Fruit fly (Drosophila melanogaster): ENCODE data around the gene CG8661.

Gene CG8661

dm6 chrX:17302202-17303061, 18.1 kb upstream of the CG8661 start (continued):
- TF ChIP-seq MESR4 (GFP tag; optimal IDR thresholded peaks at IDR 0.05) (peak; percentile 91), ase (GFP tag; IDR thresholded peaks at IDR 0.05) (no peak), caup (GFP tag; optimal IDR thresholded peaks at IDR 0.05; ENCODE audit: severe bottlenecking) (no peak), ci (GFP tag; IDR thresholded peaks at IDR 0.05) (no peak), sd (tag; optimal IDR thresholded peaks at IDR 0.05) (peak; percentile 13), tin (GFP tag; optimal IDR thresholded peaks at IDR 0.05) (no peak), scrt (GFP tag; optimal IDR thresholded peaks at IDR 0.05) (no peak), CG3726 (GFP tag; IDR thresholded peaks at IDR 0.05) (no peak), CG17912 (GFP tag; optimal IDR thresholded peaks at IDR 0.05) (no peak), stc (GFP tag; IDR thresholded peaks at IDR 0.05) (no peak), CG2889 (GFP tag; IDR thresholded peaks at IDR 0.05) (no peak), CG18011 (GFP tag; optimal IDR thresholded peaks at IDR 0.05) (no peak), CG32532 (GFP tag; IDR thresholded peaks at IDR 0.05) (no peak), esg (GFP tag; conservative IDR thresholded peaks at IDR 0.05) (no peak), br (optimal IDR thresholded peaks at IDR 0.05) (no peak), zfh2 (GFP tag; optimal IDR thresholded peaks at IDR 0.05) (no peak), sim (GFP tag; IDR thresholded peaks at IDR 0.05) (no peak), CG9727 (GFP tag; optimal IDR thresholded peaks at IDR 0.05) (no peak), CG18476 (GFP tag; optimal IDR thresholded peaks at IDR 0.05) (no peak), chif (GFP tag; optimal IDR thresholded peaks at IDR 0.05) (no peak), Oaz (GFP tag; IDR thresholded peaks at IDR 0.05) (no peak), CrebB (tag; optimal IDR thresholded peaks at IDR 0.05) (no peak), dm (GFP tag; optimal IDR thresholded peaks at IDR 0.05) (peak; percentile 18), fd3F (GFP tag; optimal IDR thresholded peaks at IDR 0.05) (no peak), dysf (GFP tag; IDR thresholded peaks at IDR 0.05) (no peak), insv (GFP tag; optimal IDR thresholded peaks at IDR 0.05) (no peak), sqz (GFP tag; optimal IDR thresholded peaks at IDR 0.05) (no peak), CG3281 (GFP tag; optimal IDR thresholded peaks at IDR 0.05) (no peak), prd (optimal IDR thresholded peaks at IDR 0.05) (no peak), prd (GFP tag; IDR thresholded peaks at IDR 0.05) (no peak), CG2202 (tag; optimal IDR thresholded peaks at IDR 0.05) (no peak), ind (GFP tag; optimal IDR thresholded peaks at IDR 0.05) (no peak), trh (GFP tag; optimal IDR thresholded peaks at IDR 0.05) (no peak), kay (GFP tag; optimal IDR thresholded peaks at IDR 0.05) (no peak), Scr (GFP tag; IDR thresholded peaks at IDR 0.05; ENCODE audit: partially characterized antibody) (peak; percentile 33; the same call in 1 of the 2 replicates), wor (GFP tag; IDR thresholded peaks at IDR 0.05) (no peak), sob (GFP tag; IDR thresholded peaks at IDR 0.05) (no peak), NC2β (GFP tag; optimal IDR thresholded peaks at IDR 0.05) (no peak), Neu2 (GFP tag; optimal IDR thresholded peaks at IDR 0.05; ENCODE audit: borderline replicate concordance) (no peak), CG4282 (GFP tag; optimal IDR thresholded peaks at IDR 0.05) (no peak), Ets97D (GFP tag; optimal IDR thresholded peaks at IDR 0.05) (peak; percentile 12), da (GFP tag; optimal IDR thresholded peaks at IDR 0.05) (no peak), fd96Cb (tag; optimal IDR thresholded peaks at IDR 0.05) (no peak), CG7372 (GFP tag; IDR thresholded peaks at IDR 0.05) (no peak), CG13287 (GFP tag; IDR thresholded peaks at IDR 0.05; ENCODE audit: partially characterized antibody) (peak; percentile 50; the same call in 1 of the 2 replicates), BEAF-32 (GFP tag; optimal IDR thresholded peaks at IDR 0.05) (peak; percentile 60), E2f2 (GFP tag; IDR thresholded peaks at IDR 0.05) (peak; percentile 31), p53 (GFP tag; optimal IDR thresholded peaks at IDR 0.05) (no peak), twi (tag; optimal IDR thresholded peaks at IDR 0.05) (peak; percentile 27), CG2678 (tag; optimal IDR thresholded peaks at IDR 0.05) (no peak), CG12299 (tag; optimal IDR thresholded peaks at IDR 0.05) (no peak)
